Fruit fly (Drosophila melanogaster) whole organism, embryonic: ENCODE measurements around the gene CG12301.

Experiments used
- B-H1 ChIP-seq: fragments of 200-800 bp; sonication (Bioruptor generic); IDR thresholded peaks from 3 replicates; pipeline ENCODE4 v1.3.6; 2022; ENCODE audit warnings: missing biosample characterization, missing genetic modification characterization
- B-H2 ChIP-seq: fragments of 200-800 bp; sonication (Bioruptor generic); optimal IDR thresholded peaks from 2 replicates; lab custom pipeline; 2018; ENCODE audit warnings: missing biosample characterization, mild to moderate bottlenecking, missing genetic modification characterization
- BtbVII ChIP-seq: fragments of 200-800 bp; sonication (Bioruptor generic); optimal IDR thresholded peaks from 3 replicates; lab custom pipeline; 2017; ENCODE audit warnings: missing biosample characterization, mild to moderate bottlenecking, missing genetic modification characterization
- CG10366 ChIP-seq: fragments of 200-800 bp; sonication (Bioruptor generic); IDR thresholded peaks from 2 replicates; pipeline ENCODE4 v1.3.6; 2022; ENCODE audit warnings: missing biosample characterization, missing genetic modification characterization
- CG10543 ChIP-seq: fragments of 200-800 bp; sonication (Bioruptor generic); optimal IDR thresholded peaks from 3 replicates; lab custom pipeline; 2017; ENCODE audit warnings: missing biosample characterization, mild to moderate bottlenecking, missing genetic modification characterization, moderate library complexity
- CG10959 ChIP-seq: fragments of 200-800 bp; sonication (Bioruptor generic); IDR thresholded peaks from 2 replicates; pipeline ENCODE4 v1.3.6; 2022; ENCODE audit warnings: missing biosample characterization, missing genetic modification characterization
- CG11093 ChIP-seq: fragments of 200-800 bp; sonication (Bioruptor generic); IDR thresholded peaks from 3 replicates; pipeline ENCODE4 v1.3.6; 2022; ENCODE audit warnings: missing biosample characterization, missing genetic modification characterization
- CG12659 ChIP-seq: fragments of 200-800 bp; sonication (Bioruptor generic); optimal IDR thresholded peaks from 3 replicates; lab custom pipeline; 2017; ENCODE audit warnings: mild to moderate bottlenecking, missing biosample characterization, missing genetic modification reagents, missing genetic modification characterization
- CG13287 ChIP-seq: fragments of 200-800 bp; sonication (Bioruptor generic); IDR thresholded peaks from 2 replicates; pipeline ENCODE4 v1.3.6; 2022; ENCODE audit warnings: missing biosample characterization, missing genetic modification characterization; ENCODE audit not compliant: partially characterized antibody
- CG15514 ChIP-seq: fragments of 200-800 bp; sonication (Bioruptor generic); optimal IDR thresholded peaks from 3 replicates; lab custom pipeline; 2017; ENCODE audit warnings: missing biosample characterization, missing genetic modification characterization, mild to moderate bottlenecking, moderate library complexity, missing genetic modification reagents
- CG16815 ChIP-seq: fragments of 200-800 bp; sonication (Bioruptor generic); optimal IDR thresholded peaks from 3 replicates; lab custom pipeline; 2017; ENCODE audit warnings: missing biosample characterization, mild to moderate bottlenecking, missing genetic modification characterization
- CG17612 ChIP-seq: fragments of 200-800 bp; sonication (Bioruptor generic); IDR thresholded peaks from 2 replicates; pipeline ENCODE4 v1.3.6; 2022; ENCODE audit warnings: missing biosample characterization, missing genetic modification characterization
- CG17912 ChIP-seq: fragments of 200-800 bp; sonication (Bioruptor generic); optimal IDR thresholded peaks from 2 replicates; lab custom pipeline; 2018; ENCODE audit warnings: missing biosample characterization, mild to moderate bottlenecking, missing genetic modification characterization
- CG2678 ChIP-seq: fragments of 200-800 bp; sonication (Bioruptor generic); optimal IDR thresholded peaks from 3 replicates; lab custom pipeline; 2019; ENCODE audit warnings: missing biosample characterization, mild to moderate bottlenecking, missing genetic modification characterization, moderate library complexity
- CG34376 ChIP-seq: fragments of 200-800 bp; sonication (Bioruptor generic); optimal IDR thresholded peaks from 2 replicates; lab custom pipeline; 2018; ENCODE audit warnings: missing biosample characterization, mild to moderate bottlenecking, missing genetic modification characterization
- CG4707 ChIP-seq: fragments of 200-800 bp; sonication (Bioruptor generic); optimal IDR thresholded peaks from 2 replicates; lab custom pipeline; 2018; ENCODE audit warnings: missing biosample characterization, mild to moderate bottlenecking, missing genetic modification characterization, moderate library complexity
- CG5180 ChIP-seq: fragments of 200-800 bp; sonication (Bioruptor generic); optimal IDR thresholded peaks from 3 replicates; lab custom pipeline; 2017; ENCODE audit warnings: missing biosample characterization, missing genetic modification characterization, mild to moderate bottlenecking, moderate library complexity, missing genetic modification reagents
- CG6854 ChIP-seq: fragments of 200-800 bp; sonication (Bioruptor generic); optimal IDR thresholded peaks from 3 replicates; lab custom pipeline; 2017; ENCODE audit warnings: missing biosample characterization, mild to moderate bottlenecking, missing genetic modification characterization
- CG7271 ChIP-seq: fragments of 200-800 bp; sonication (Bioruptor generic); optimal IDR thresholded peaks from 2 replicates; lab custom pipeline; 2018; ENCODE audit warnings: missing biosample characterization, mild to moderate bottlenecking, missing genetic modification characterization, moderate library complexity
- CG7963 ChIP-seq: fragments of 200-800 bp; sonication (Bioruptor generic); IDR thresholded peaks from 3 replicates; pipeline ENCODE4 v1.3.6; 2022; ENCODE audit warnings: missing biosample characterization, missing genetic modification characterization; ENCODE audit not compliant: partially characterized antibody
- CG7987 ChIP-seq: fragments of 200-800 bp; sonication (Bioruptor generic); optimal IDR thresholded peaks from 2 replicates; lab custom pipeline; 2018; ENCODE audit warnings: missing biosample characterization, mild to moderate bottlenecking, missing genetic modification characterization, moderate library complexity
- CG8089 ChIP-seq: fragments of 200-800 bp; sonication (Bioruptor generic); optimal IDR thresholded peaks from 3 replicates; lab custom pipeline; 2016; ENCODE audit warnings: missing biosample characterization, missing genetic modification characterization
- CG8388 ChIP-seq: fragments of 200-800 bp; sonication (Bioruptor generic); optimal IDR thresholded peaks from 2 replicates; lab custom pipeline; 2019; ENCODE audit warnings: missing biosample characterization, mild to moderate bottlenecking, missing genetic modification characterization, moderate library complexity
- CG9797 ChIP-seq: fragments of 200-800 bp; sonication (Bioruptor generic); optimal IDR thresholded peaks from 3 replicates; lab custom pipeline; 2018; ENCODE audit warnings: missing biosample characterization, mild to moderate bottlenecking, missing genetic modification characterization
- CrebB ChIP-seq: fragments of 200-800 bp; sonication (Bioruptor generic); optimal IDR thresholded peaks from 3 replicates; lab custom pipeline; 2018; ENCODE audit warnings: missing biosample characterization, mild to moderate bottlenecking, missing genetic modification characterization
- Dip2 ChIP-seq: fragments of 200-800 bp; sonication (Bioruptor generic); IDR thresholded peaks from 2 replicates; pipeline ENCODE4 v1.3.6; 2022; ENCODE audit warnings: missing biosample characterization, missing genetic modification characterization
- E2f2 ChIP-seq: fragments of 200-800 bp; sonication (Bioruptor generic); IDR thresholded peaks from 2 replicates; pipeline ENCODE4 v1.3.6; 2022; ENCODE audit warnings: missing biosample characterization, missing genetic modification characterization
- HLH3B ChIP-seq: fragments of 200-800 bp; sonication (Bioruptor generic); IDR thresholded peaks from 2 replicates; pipeline ENCODE4 v1.3.6; 2022; ENCODE audit warnings: missing biosample characterization, missing genetic modification characterization
- HLHmδ ChIP-seq: fragments of 200-800 bp; sonication (Bioruptor generic); optimal IDR thresholded peaks from 2 replicates; lab custom pipeline; 2018; ENCODE audit warnings: missing biosample characterization, mild to moderate bottlenecking, missing genetic modification characterization, moderate library complexity
- Hmr ChIP-seq: fragments of 200-800 bp; sonication (Bioruptor generic); optimal IDR thresholded peaks from 3 replicates; lab custom pipeline; 2017; ENCODE audit warnings: mild to moderate bottlenecking, missing biosample characterization, missing genetic modification reagents, missing genetic modification characterization
- Med ChIP-seq: fragments of 200-800 bp; sonication (Bioruptor generic); peaks from one replicate; lab custom pipeline; 2016; ENCODE audit warnings: missing biosample characterization, missing genetic modification characterization, mild to moderate bottlenecking, inconsistent platforms, moderate library complexity
- TFAM ChIP-seq: fragments of 200-800 bp; sonication (Bioruptor generic); optimal IDR thresholded peaks from 2 replicates; lab custom pipeline; 2017; ENCODE audit warnings: missing biosample characterization, missing genetic modification characterization, inconsistent platforms
- ab ChIP-seq: fragments of 200-800 bp; sonication (Bioruptor generic); optimal IDR thresholded peaks from 2 replicates; lab custom pipeline; 2016; ENCODE audit warnings: missing biosample characterization, missing genetic modification characterization
- ara ChIP-seq: fragments of 200-800 bp; sonication (Bioruptor generic); IDR thresholded peaks from 2 replicates; pipeline ENCODE4 v1.3.6; 2022; ENCODE audit warnings: missing biosample characterization, missing genetic modification characterization
- bowl ChIP-seq: fragments of 200-800 bp; sonication (Bioruptor generic); IDR thresholded peaks from 2 replicates; pipeline ENCODE4 v1.3.6; 2022; ENCODE audit warnings: missing biosample characterization, missing genetic modification characterization
- cas ChIP-seq: fragments of 200-800 bp; sonication (Bioruptor generic); IDR thresholded peaks from 2 replicates; pipeline ENCODE4 v1.3.6; 2022; ENCODE audit warnings: missing biosample characterization, missing genetic modification characterization
- caup ChIP-seq: fragments of 200-800 bp; sonication (Bioruptor generic); optimal IDR thresholded peaks from 3 replicates; lab custom pipeline; 2017; ENCODE audit warnings: missing biosample characterization, mild to moderate bottlenecking, missing genetic modification characterization, moderate library complexity; ENCODE audit not compliant: severe bottlenecking
- da ChIP-seq: fragments of 200-800 bp; sonication (Bioruptor generic); optimal IDR thresholded peaks from 2 replicates; lab custom pipeline; 2016; ENCODE audit warnings: missing biosample characterization, missing genetic modification characterization
- dm ChIP-seq: fragments of 200-800 bp; sonication (Bioruptor generic); optimal IDR thresholded peaks from 3 replicates; lab custom pipeline; 2016; ENCODE audit warnings: missing biosample characterization, missing genetic modification characterization
- dysf ChIP-seq: fragments of 200-800 bp; sonication (Bioruptor generic); IDR thresholded peaks from 3 replicates; pipeline ENCODE4 v1.3.6; 2022; ENCODE audit warnings: missing biosample characterization, missing genetic modification characterization
- emc ChIP-seq: fragments of 200-800 bp; sonication (Bioruptor generic); optimal IDR thresholded peaks from 2 replicates; lab custom pipeline; 2016; ENCODE audit warnings: missing biosample characterization, missing genetic modification characterization
- hkb ChIP-seq, 2 experiments: fragments of 200-800 bp in 1 of 2; fragments of >200 bp in 1 of 2; sonication (Bioruptor generic) in 1 of 2; IDR thresholded peaks in 1 of 2; optimal IDR thresholded peaks in 1 of 2; 2 replicates each; pipeline versions ENCODE4 v1.3.6 to Lab custom; 2017 to 2022; ENCODE audit warnings: missing biosample characterization in 1 of 2, missing genetic modification characterization in 1 of 2
- knrl ChIP-seq: fragments of 200-800 bp; sonication (Bioruptor generic); IDR thresholded peaks from 3 replicates; pipeline ENCODE4 v1.3.6; 2022; ENCODE audit warnings: missing biosample characterization, missing genetic modification characterization; ENCODE audit not compliant: partially characterized antibody
- lab ChIP-seq: fragments of 200-800 bp; sonication (Bioruptor generic); optimal IDR thresholded peaks from 3 replicates; lab custom pipeline; 2017; ENCODE audit warnings: missing biosample characterization, missing genetic modification characterization, mild to moderate bottlenecking, moderate library complexity, missing genetic modification reagents
- mirr ChIP-seq: fragments of 200-800 bp; sonication (Bioruptor generic); optimal IDR thresholded peaks from 3 replicates; lab custom pipeline; 2018; ENCODE audit warnings: missing biosample characterization, mild to moderate bottlenecking, missing genetic modification characterization
- otp ChIP-seq: fragments of 200-800 bp; sonication (Bioruptor generic); IDR thresholded peaks from 3 replicates; pipeline ENCODE4, ENCODE4 v1.3.6; 2022; ENCODE audit warnings: missing biosample characterization, missing genetic modification characterization
- peb ChIP-seq: fragments of 200-800 bp; sonication (Bioruptor generic); IDR thresholded peaks from 2 replicates; pipeline ENCODE4 v1.3.6; 2022; ENCODE audit warnings: missing biosample characterization, missing genetic modification characterization
- sens ChIP-seq: fragments of 200-800 bp; sonication (Bioruptor generic); peaks from one replicate; lab custom pipeline; 2016; ENCODE audit warnings: missing biosample characterization, missing genetic modification characterization
- wek ChIP-seq: fragments of 200-800 bp; sonication (Bioruptor generic); optimal IDR thresholded peaks from 3 replicates; lab custom pipeline; 2018; ENCODE audit warnings: missing biosample characterization, mild to moderate bottlenecking, missing genetic modification characterization, moderate library complexity
- zen2 ChIP-seq: fragments of 200-800 bp; sonication (Bioruptor generic); IDR thresholded peaks from 3 replicates; pipeline ENCODE4 v1.3.6; 2022; ENCODE audit warnings: missing biosample characterization, missing genetic modification characterization; ENCODE audit not compliant: partially characterized antibody

CG12301 gene

dm6 chr3L:15632653-15633052, 52.1 kb downstream of the CG12301 start:
- TF ChIP-seq CG7271 (tag; lab: Kevin White, UChicago) (no peak), lab (GFP tag; lab: Kevin White, UChicago) (peak; percentile 30), CG11093 (GFP tag; lab: Robert Waterston, UW) (no peak), zen2 (no peak), CG16815 (no peak), CG17912 (GFP tag; lab: Kevin White, UChicago) (no peak), CG34376 (GFP tag; lab: Kevin White, UChicago) (peak; percentile 6), B-H1 (GFP tag; lab: Robert Waterston, UW) (no peak), CG2678 (peak; percentile 52), emc (no peak), bowl (GFP tag; lab: Robert Waterston, UW) (no peak), mirr (GFP tag; lab: Kevin White, UChicago) (peak; percentile 8), CG10366 (GFP tag; lab: Robert Waterston, UW) (no peak), Med (GFP tag; lab: Kevin White, UChicago) (peak; percentile 71), otp (GFP tag; lab: Robert Waterston, UW) (0 out of 3 replicates have a peak, but pooled peaks have one; percentile 13), CG9797 (no peak), CG4707 (no peak), HLH3B (GFP tag; lab: Robert Waterston, UW) (no peak), Dip2 (no peak), CG5180 (peak; percentile 10), E2f2 (GFP tag; lab: Robert Waterston, UW) (no peak), HLHmδ (GFP tag; lab: Kevin White, UChicago) (no peak), CG10959 (GFP tag; lab: Robert Waterston, UW) (no peak), TFAM (no peak), BtbVII (peak; percentile 21), Hmr (peak; percentile 20), CG17612 (no peak), CG8089 (GFP tag; lab: Kevin White, UChicago) (no peak), CG10543 (GFP tag; lab: Kevin White, UChicago) (peak; percentile 57), cas (GFP tag; lab: Robert Waterston, UW) (no peak), sens (GFP tag; lab: Kevin White, UChicago) (peak; percentile 65), knrl (GFP tag; lab: Robert Waterston, UW) (no peak), CG6854 (GFP tag; lab: Kevin White, UChicago) (peak; percentile 2), ab (GFP tag; lab: Kevin White, UChicago) (no peak), CG13287 (GFP tag; lab: Robert Waterston, UW) (no peak), hkb (optimal IDR thresholded peaks at IDR 0.05; lab: Kevin White, UChicago) (no peak), hkb (GFP tag; IDR thresholded peaks at IDR 0.05; lab: Robert Waterston, UW) (no peak), CG15514 (GFP tag; lab: Kevin White, UChicago) (peak; percentile 4), wek (GFP tag; lab: Kevin White, UChicago) (peak; percentile 24), caup (GFP tag; lab: Kevin White, UChicago) (peak; percentile 48), dysf (GFP tag; lab: Robert Waterston, UW) (no peak), CrebB (tag; lab: Kevin White, UChicago) (peak; percentile 18), CG7963 (GFP tag; lab: Robert Waterston, UW) (no peak), B-H2 (GFP tag; lab: Kevin White, UChicago) (peak; percentile 8), peb (no peak), ara (no peak), CG12659 (GFP tag; lab: Kevin White, UChicago) (peak; percentile 6), CG8388 (GFP tag; lab: Kevin White, UChicago) (no peak), da (GFP tag; lab: Kevin White, UChicago) (no peak), CG7987 (GFP tag; lab: Kevin White, UChicago) (peak; percentile 25), dm (GFP tag; lab: Kevin White, UChicago) (no peak)
